Worm (Caenorhabditis elegans) whole organism, L3 larva: ENCODE measurements around the gene sra-3.

Experiments used
- ZK546.5 ChIP-seq: sonication (generic microtip); optimal IDR thresholded peaks from 2 replicates; lab custom pipeline; 2017; ENCODE audit warnings: missing biosample characterization, missing genetic modification characterization
- aly-2 ChIP-seq: fragments of 150-350 bp; optimal IDR thresholded peaks from 2 replicates; lab custom pipeline; 2014; ENCODE audit warnings: missing biosample characterization, missing genetic modification characterization
- ceh-82 ChIP-seq: fragments of 150-350 bp; optimal IDR thresholded peaks from 2 replicates; lab custom pipeline; 2014; ENCODE audit warnings: missing biosample characterization, missing genetic modification characterization
- egl-27 ChIP-seq: sonication (generic microtip); optimal IDR thresholded peaks from 4 replicates; lab custom pipeline; 2017; ENCODE audit warnings: missing biosample characterization, missing genetic modification reagents, missing genetic modification characterization
- nhr-12 ChIP-seq: fragments of 150-350 bp; optimal IDR thresholded peaks from 2 replicates; lab custom pipeline; 2014; ENCODE audit warnings: missing biosample characterization, missing genetic modification characterization
- nhr-77 ChIP-seq: fragments of 150-350 bp; optimal IDR thresholded peaks from 2 replicates; lab custom pipeline; 2014; ENCODE audit warnings: missing biosample characterization, missing genetic modification characterization
- snpc-4 ChIP-seq: fragments of 150-350 bp; optimal IDR thresholded peaks from 2 replicates; lab custom pipeline; 2014; ENCODE audit warnings: missing biosample characterization, missing genetic modification characterization
- tbx-2 ChIP-seq: sonication (generic microtip); optimal IDR thresholded peaks from 2 replicates; lab custom pipeline; 2016; ENCODE audit warnings: mild to moderate bottlenecking, missing genetic modification characterization, missing compliant biosample characterization
- unc-62 ChIP-seq: fragments of 150-350 bp; sonication (generic microtip); optimal IDR thresholded peaks from 4 replicates; lab custom pipeline; 2014; ENCODE audit warnings: missing biosample characterization, missing genetic modification reagents, missing genetic modification characterization

- no peak for TF ChIP-seq nhr-12 (tag; lab: Kevin White, UChicago)
- no peak for TF ChIP-seq ceh-82 (tag; lab: Kevin White, UChicago)
- no peak for TF ChIP-seq tbx-2 (tag; lab: Kevin White, UChicago)
- no peak for TF ChIP-seq ZK546.5
- TF ChIP-seq unc-62 (GFP tag; lab: Kevin White, UChicago) = no peak
- no peak for TF ChIP-seq snpc-4
- TF ChIP-seq aly-2 (tag; lab: Kevin White, UChicago) = no peak
- TF ChIP-seq nhr-77 (tag; lab: Kevin White, UChicago) = no peak
- TF ChIP-seq egl-27 = no peak
Measured at ce11 chrII:9490589-9490988, 50.0 kb downstream of the sra-3 start.
